Fruit fly (Drosophila melanogaster) whole organism, embryonic: ENCODE results near the gene ZnT86D.

Experiments used
- Atf-2 ChIP-seq: fragments of 200-800 bp; sonication (Bioruptor generic); optimal IDR thresholded peaks from 2 replicates; lab custom pipeline; 2016; ENCODE audit warnings: missing biosample characterization, missing genetic modification characterization
- B-H2 ChIP-seq: fragments of 200-800 bp; sonication (Bioruptor generic); optimal IDR thresholded peaks from 2 replicates; lab custom pipeline; 2018; ENCODE audit warnings: missing biosample characterization, mild to moderate bottlenecking, missing genetic modification characterization
- BEAF-32 ChIP-seq: fragments of 200-800 bp; sonication (Bioruptor generic); optimal IDR thresholded peaks from 3 replicates; lab custom pipeline; 2017; ENCODE audit warnings: missing biosample characterization, missing genetic modification characterization, mild to moderate bottlenecking, moderate library complexity, missing genetic modification reagents
- CG10267 ChIP-seq: fragments of 200-800 bp; sonication (Bioruptor generic); optimal IDR thresholded peaks from 2 replicates; lab custom pipeline; 2018; ENCODE audit warnings: missing biosample characterization, mild to moderate bottlenecking, missing genetic modification characterization, moderate library complexity
- CG10366 ChIP-seq: fragments of 200-800 bp; sonication (Bioruptor generic); IDR thresholded peaks from 2 replicates; pipeline ENCODE4 v1.3.6; 2022; ENCODE audit warnings: missing biosample characterization, missing genetic modification characterization
- CG11695 ChIP-seq: fragments of 200-800 bp; sonication (Bioruptor generic); IDR thresholded peaks from 3 replicates; pipeline ENCODE4 v1.3.6; 2022; ENCODE audit warnings: missing biosample characterization, missing genetic modification characterization
- CG12299 ChIP-seq: fragments of 200-800 bp; sonication (Bioruptor generic); optimal IDR thresholded peaks from 2 replicates; lab custom pipeline; 2018; ENCODE audit warnings: missing biosample characterization, mild to moderate bottlenecking, missing genetic modification characterization
- CG13287 ChIP-seq: fragments of 200-800 bp; sonication (Bioruptor generic); IDR thresholded peaks from 2 replicates; pipeline ENCODE4 v1.3.6; 2022; ENCODE audit warnings: missing biosample characterization, missing genetic modification characterization; ENCODE audit not compliant: partially characterized antibody
- CG13624 ChIP-seq: fragments of 200-800 bp; sonication (Bioruptor generic); optimal IDR thresholded peaks from 2 replicates; lab custom pipeline; 2016; ENCODE audit warnings: missing biosample characterization, missing genetic modification characterization
- CG14710 ChIP-seq: fragments of 200-800 bp; sonication (Bioruptor generic); optimal IDR thresholded peaks from 3 replicates; lab custom pipeline; 2019; ENCODE audit warnings: missing biosample characterization, mild to moderate bottlenecking, missing genetic modification characterization, moderate library complexity
- CG1603 ChIP-seq: fragments of 200-800 bp; sonication (Bioruptor generic); optimal IDR thresholded peaks from 2 replicates; lab custom pipeline; 2019; ENCODE audit warnings: missing biosample characterization, mild to moderate bottlenecking, missing genetic modification characterization, moderate library complexity
- CG18011 ChIP-seq: fragments of 200-800 bp; sonication (Bioruptor generic); optimal IDR thresholded peaks from 2 replicates; lab custom pipeline; 2017; ENCODE audit warnings: missing biosample characterization, missing genetic modification characterization, mild to moderate bottlenecking, moderate library complexity, missing genotype
- CG2678 ChIP-seq: fragments of 200-800 bp; sonication (Bioruptor generic); optimal IDR thresholded peaks from 3 replicates; lab custom pipeline; 2019; ENCODE audit warnings: missing biosample characterization, mild to moderate bottlenecking, missing genetic modification characterization, moderate library complexity
- CG30020 ChIP-seq: fragments of 200-800 bp; optimal IDR thresholded peaks from 2 replicates; lab custom pipeline; 2019; ENCODE audit warnings: missing biosample characterization, mild to moderate bottlenecking, missing genetic modification characterization, moderate library complexity
- CG3065 ChIP-seq: fragments of 200-800 bp; sonication (Bioruptor generic); optimal IDR thresholded peaks from 2 replicates; lab custom pipeline; 2016; ENCODE audit warnings: missing biosample characterization, missing genetic modification characterization
- CG3838 ChIP-seq: fragments of 200-800 bp; sonication (Bioruptor generic); optimal IDR thresholded peaks from 3 replicates; lab custom pipeline; 2016; ENCODE audit warnings: missing biosample characterization, missing genetic modification characterization
- CG43689 ChIP-seq: fragments of 200-800 bp; sonication (Bioruptor generic); IDR thresholded peaks from 2 replicates; pipeline ENCODE4 v1.3.6; 2022; ENCODE audit warnings: missing biosample characterization, missing genetic modification characterization
- CG4617 ChIP-seq: fragments of 200-800 bp; sonication (Bioruptor generic); optimal IDR thresholded peaks from 3 replicates; lab custom pipeline; 2016; ENCODE audit warnings: missing biosample characterization, missing genetic modification characterization, borderline replicate concordance
- CG9215 ChIP-seq: fragments of 200-800 bp; sonication (Bioruptor generic); IDR thresholded peaks from 2 replicates; pipeline ENCODE4 v1.3.6; 2022; ENCODE audit warnings: missing biosample characterization, missing genetic modification characterization
- Doc3 ChIP-seq: fragments of 200-800 bp; sonication (Bioruptor generic); IDR thresholded peaks from 3 replicates; pipeline ENCODE4 v1.3.6; 2022; ENCODE audit warnings: missing biosample characterization, missing genetic modification characterization; ENCODE audit not compliant: partially characterized antibody
- Dp ChIP-seq: fragments of 200-800 bp; sonication (Bioruptor generic); optimal IDR thresholded peaks from 2 replicates; lab custom pipeline; 2018; ENCODE audit warnings: missing biosample characterization, mild to moderate bottlenecking, missing genetic modification characterization, moderate library complexity
- E2f2 ChIP-seq: fragments of 200-800 bp; sonication (Bioruptor generic); IDR thresholded peaks from 2 replicates; pipeline ENCODE4 v1.3.6; 2022; ENCODE audit warnings: missing biosample characterization, missing genetic modification characterization
- Ets65A ChIP-seq: fragments of 200-800 bp; sonication (Bioruptor generic); peaks from one replicate; lab custom pipeline; 2016; ENCODE audit warnings: missing biosample characterization, missing genetic modification characterization
- Ets97D ChIP-seq: fragments of 200-800 bp; sonication (Bioruptor generic); optimal IDR thresholded peaks from 3 replicates; lab custom pipeline; 2016; ENCODE audit warnings: missing biosample characterization, missing genetic modification characterization
- Fer1 ChIP-seq: fragments of 200-800 bp; sonication (Bioruptor generic); optimal IDR thresholded peaks from 2 replicates; lab custom pipeline; 2017; ENCODE audit warnings: missing biosample characterization, mild to moderate bottlenecking, missing genetic modification characterization
- H15 ChIP-seq: fragments of 200-800 bp; sonication (Bioruptor generic); IDR thresholded peaks from 3 replicates; pipeline ENCODE4 v1.3.6; 2022; ENCODE audit warnings: missing biosample characterization, missing genetic modification characterization
- HmgZ ChIP-seq: fragments of 200-800 bp; sonication (Bioruptor generic); optimal IDR thresholded peaks from 2 replicates; lab custom pipeline; 2018; ENCODE audit warnings: missing biosample characterization, mild to moderate bottlenecking, missing genetic modification characterization
- Lhr ChIP-seq: fragments of 200-800 bp; sonication (Bioruptor generic); optimal IDR thresholded peaks from 3 replicates; lab custom pipeline; 2017; ENCODE audit warnings: mild to moderate bottlenecking, missing biosample characterization, missing genetic modification reagents, missing genetic modification characterization
- Med ChIP-seq: fragments of 200-800 bp; sonication (Bioruptor generic); peaks from one replicate; lab custom pipeline; 2016; ENCODE audit warnings: missing biosample characterization, missing genetic modification characterization, mild to moderate bottlenecking, inconsistent platforms, moderate library complexity
- Myb ChIP-seq: fragments of 200-800 bp; sonication (Bioruptor generic); optimal IDR thresholded peaks from 2 replicates; lab custom pipeline; 2016; ENCODE audit warnings: missing biosample characterization, missing genetic modification characterization
- Optix ChIP-seq: fragments of 200-800 bp; sonication (Bioruptor generic); IDR thresholded peaks from 3 replicates; pipeline ENCODE4 v1.3.6; 2022; ENCODE audit warnings: missing biosample characterization, missing genetic modification characterization
- ato ChIP-seq: fragments of 200-800 bp; sonication (Bioruptor generic); IDR thresholded peaks from 2 replicates; pipeline ENCODE4 v1.3.6; 2022; ENCODE audit warnings: missing biosample characterization, missing genetic modification characterization; ENCODE audit not compliant: partially characterized antibody
- az2 ChIP-seq: fragments of 200-800 bp; sonication (Bioruptor generic); optimal IDR thresholded peaks from 3 replicates; lab custom pipeline; 2016; ENCODE audit warnings: missing biosample characterization, missing genetic modification characterization
- bbx ChIP-seq: fragments of 200-800 bp; sonication (Bioruptor generic); IDR thresholded peaks from 2 replicates; pipeline ENCODE4 v1.3.6; 2022; ENCODE audit warnings: missing biosample characterization, missing genetic modification characterization; ENCODE audit not compliant: partially characterized antibody
- cato ChIP-seq: fragments of 200-800 bp; sonication (Bioruptor generic); optimal IDR thresholded peaks from 2 replicates; lab custom pipeline; 2016; ENCODE audit warnings: missing biosample characterization, missing genetic modification characterization, borderline replicate concordance
- chinmo ChIP-seq: fragments of 200-800 bp; sonication (Bioruptor generic); IDR thresholded peaks from 4 replicates; pipeline ENCODE4 v1.3.6; 2022; ENCODE audit warnings: missing biosample characterization, missing genetic modification characterization; ENCODE audit not compliant: partially characterized antibody
- chn ChIP-seq: fragments of 200-800 bp; sonication (Bioruptor generic); optimal IDR thresholded peaks from 2 replicates; lab custom pipeline; 2016; ENCODE audit warnings: missing biosample characterization, missing genetic modification characterization
- crp ChIP-seq, 2 experiments: fragments of 200-800 bp; sonication (Bioruptor generic); optimal IDR thresholded peaks; 2 replicates in 1 of 2; 3 replicates in 1 of 2; lab custom pipeline; 2017; ENCODE audit warnings: missing biosample characterization in 2 of 2, missing genetic modification characterization in 2 of 2, mild to moderate bottlenecking in 1 of 2, moderate library complexity in 1 of 2
- en ChIP-seq: fragments of 200-800 bp; sonication (Bioruptor generic); optimal IDR thresholded peaks from 2 replicates; lab custom pipeline; 2016; ENCODE audit warnings: missing biosample characterization, missing genetic modification characterization
- hbn ChIP-seq: fragments of 200-800 bp; sonication (Bioruptor generic); IDR thresholded peaks from 2 replicates; pipeline ENCODE4 v1.3.6; 2022; ENCODE audit warnings: missing biosample characterization, missing genetic modification characterization; ENCODE audit not compliant: partially characterized antibody
- knrl ChIP-seq: fragments of 200-800 bp; sonication (Bioruptor generic); IDR thresholded peaks from 3 replicates; pipeline ENCODE4 v1.3.6; 2022; ENCODE audit warnings: missing biosample characterization, missing genetic modification characterization; ENCODE audit not compliant: partially characterized antibody
- odd ChIP-seq: fragments of 200-800 bp; sonication (Bioruptor generic); optimal IDR thresholded peaks from 2 replicates; lab custom pipeline; 2017; ENCODE audit warnings: missing biosample characterization, mild to moderate bottlenecking, missing genetic modification characterization
- row ChIP-seq: fragments of 200-800 bp; sonication (Bioruptor generic); IDR thresholded peaks from 3 replicates; pipeline ENCODE4 v1.3.6; 2022; ENCODE audit warnings: missing biosample characterization, missing genetic modification characterization
- sens ChIP-seq: fragments of 200-800 bp; sonication (Bioruptor generic); peaks from one replicate; lab custom pipeline; 2016; ENCODE audit warnings: missing biosample characterization, missing genetic modification characterization
- sob ChIP-seq: fragments of 200-800 bp; sonication (Bioruptor generic); IDR thresholded peaks from 2 replicates; pipeline ENCODE4 v1.3.6; 2022; ENCODE audit warnings: missing biosample characterization, missing genetic modification characterization
- stwl ChIP-seq: fragments of 200-800 bp; sonication (Bioruptor generic); optimal IDR thresholded peaks from 3 replicates; lab custom pipeline; 2018; ENCODE audit warnings: missing biosample characterization, mild to moderate bottlenecking, missing genetic modification characterization, moderate library complexity
- trem ChIP-seq: fragments of 200-800 bp; optimal IDR thresholded peaks from 3 replicates; lab custom pipeline; 2019; ENCODE audit warnings: missing biosample characterization, mild to moderate bottlenecking, missing genetic modification characterization, moderate library complexity
- unc-4 ChIP-seq: fragments of 200-800 bp; sonication (Bioruptor generic); IDR thresholded peaks from 2 replicates; pipeline ENCODE4 v1.3.6; 2022; ENCODE audit warnings: missing biosample characterization, missing genetic modification characterization; ENCODE audit not compliant: partially characterized antibody
- zen ChIP-seq: fragments of 200-800 bp; sonication (Bioruptor generic); optimal IDR thresholded peaks from 3 replicates; lab custom pipeline; 2018; ENCODE audit warnings: missing biosample characterization, mild to moderate bottlenecking, missing genetic modification characterization, moderate library complexity

Gene ZnT86D

dm6 chr3R:11236041-11236440 is 21.7 kb upstream of the ZnT86D start, which contains the start of gene CG31441 (continued):
- peak; percentile 69 for TF ChIP-seq Dp (GFP tag; lab: Kevin White, UChicago)
- no peak for TF ChIP-seq sob (GFP tag; lab: Robert Waterston, UW)
- peak; percentile 20 for TF ChIP-seq trem (tag; lab: Kevin White, UChicago)
- TF ChIP-seq CG1603 (tag; lab: Kevin White, UChicago): peak; percentile 34
- TF ChIP-seq CG43689 (GFP tag; lab: Robert Waterston, UW): no peak
- peak; percentile 63 for TF ChIP-seq hbn (GFP tag; lab: Robert Waterston, UW)
- TF ChIP-seq H15: no peak
- TF ChIP-seq CG13287 (GFP tag; lab: Robert Waterston, UW): peak; percentile 64; the same call in 1 of the 2 replicates
- no peak for TF ChIP-seq CG13624
- peak; percentile 49; the same call in 1 of the 2 replicates for TF ChIP-seq bbx
- TF ChIP-seq CG18011 (GFP tag; lab: Kevin White, UChicago): no peak
- TF ChIP-seq E2f2 (GFP tag; lab: Robert Waterston, UW): peak; percentile 81
- TF ChIP-seq Myb (GFP tag; lab: Kevin White, UChicago): peak; percentile 55
- TF ChIP-seq CG14710 (tag; lab: Kevin White, UChicago): peak; percentile 99
- TF ChIP-seq chinmo: 0 out of 4 replicates have a peak, but pooled peaks have one; percentile 62
- peak; percentile 30 for TF ChIP-seq zen (tag; lab: Kevin White, UChicago)
- TF ChIP-seq Doc3 (GFP tag; lab: Robert Waterston, UW): peak; percentile 56; the same call in 1 of the 3 replicates
- TF ChIP-seq az2 (GFP tag; lab: Kevin White, UChicago): no peak
- TF ChIP-seq Fer1 (GFP tag; lab: Kevin White, UChicago): peak; percentile 2
- TF ChIP-seq crp (GFP tag; optimal IDR thresholded peaks at IDR 0.05; lab: Kevin White, UChicago): peak; percentile 58 to 92
- peak; percentile 26 for TF ChIP-seq B-H2 (GFP tag; lab: Kevin White, UChicago)
- TF ChIP-seq Ets65A (GFP tag; lab: Kevin White, UChicago): peak; percentile 56
- TF ChIP-seq HmgZ (tag; lab: Kevin White, UChicago): peak; percentile 38
- TF ChIP-seq en (GFP tag; lab: Kevin White, UChicago): no peak
- TF ChIP-seq CG9215 (GFP tag; lab: Robert Waterston, UW): no peak
- TF ChIP-seq CG3838 (GFP tag; lab: Kevin White, UChicago): peak; percentile 39
- peak; percentile 56; the same call in 1 of the 2 replicates for TF ChIP-seq unc-4 (GFP tag; lab: Robert Waterston, UW)
- TF ChIP-seq Lhr: peak; percentile 6
- TF ChIP-seq Med (GFP tag; lab: Kevin White, UChicago): peak; percentile 32
- peak; percentile 65 for TF ChIP-seq BEAF-32 (GFP tag; lab: Kevin White, UChicago)
- TF ChIP-seq CG4617 (GFP tag; lab: Kevin White, UChicago): peak; percentile 37
- TF ChIP-seq sens (GFP tag; lab: Kevin White, UChicago): peak; percentile 83
- TF ChIP-seq ato (GFP tag; lab: Robert Waterston, UW): peak; percentile 30; the same call in 1 of the 2 replicates
- peak; percentile 67 for TF ChIP-seq stwl (tag; lab: Kevin White, UChicago)
- peak; percentile 38; the same call in 1 of the 3 replicates for TF ChIP-seq knrl (GFP tag; lab: Robert Waterston, UW)
- TF ChIP-seq, all 482 proteins: peak for 45

dm6 chr3R:11234918-11235371 is 20.6 kb upstream of the ZnT86D start, which contains the start of the genes Arfip and CG17721:
Arfip (minus strand) TSS chr3R:11235013.
CG17721 (plus strand) TSS chr3R:11235140.
- TF ChIP-seq Dp (GFP tag; lab: Kevin White, UChicago) (peak; percentile 44), Ets97D (peak; percentile 53), CG3065 (GFP tag; lab: Kevin White, UChicago) (no peak), trem (tag; lab: Kevin White, UChicago) (peak; percentile 74), CG12299 (peak; percentile 26), CG11695 (GFP tag; lab: Robert Waterston, UW) (no peak), Optix (GFP tag; lab: Robert Waterston, UW) (no peak), unc-4 (GFP tag; lab: Robert Waterston, UW) (no peak), Atf-2 (no peak), chn (GFP tag; lab: Kevin White, UChicago) (no peak), CG10366 (GFP tag; lab: Robert Waterston, UW) (no peak), row (GFP tag; lab: Robert Waterston, UW) (peak; percentile 63), CG2678 (no peak), cato (GFP tag; lab: Kevin White, UChicago) (no peak), odd (GFP tag; lab: Kevin White, UChicago) (no peak), CG10267 (tag; lab: Kevin White, UChicago) (peak; percentile 16), CG30020 (tag; lab: Kevin White, UChicago) (peak; percentile 62)
